Fruit fly (Drosophila melanogaster): Measurements from ENCODE around the gene CG13385.
A peak's percentile ranks its signal among the peaks of the same experiment; 100 is the strongest.

CG13385 gene

dm6 chr2L:8399863-8400598 is 3.6 kb downstream of the CG13385 start, which contains the start of gene CG31898:
CG31898 (plus strand) TSS chr2L:8400421.
- TF ChIP-seq CG8478 (optimal IDR thresholded peaks at IDR 0.05) (no peak), CTCF (optimal IDR thresholded peaks at IDR 0.05) (no peak)

dm6 chr2L:8402928-8403285 is 6.5 kb downstream of the CG13385 start, which contains the start of gene fy:
fy (minus strand) TSS chr2L:8403280.
- TF ChIP-seq CG8478 (optimal IDR thresholded peaks at IDR 0.05) (no peak), CTCF (optimal IDR thresholded peaks at IDR 0.05) (no peak)

- TF ChIP-seq CG8478 (optimal IDR thresholded peaks at IDR 0.05) = no peak
- TF ChIP-seq CTCF (optimal IDR thresholded peaks at IDR 0.05) = peak; percentile 8 to 46
Observed at dm6 chr2L:8403286-8404270, 7.1 kb downstream of the CG13385 start, which contains the start of gene emb. emb (plus strand) TSS chr2L:8403573.

dm6 chr2L:8411530-8411929 is 15.1 kb downstream of the CG13385 start, which contains the start of gene Naglu:
Naglu (minus strand) TSS chr2L:8411868.
- TF ChIP-seq CTCF (optimal IDR thresholded peaks at IDR 0.05) = no peak
- TF ChIP-seq CG8478 (optimal IDR thresholded peaks at IDR 0.05) = no peak

- TF ChIP-seq CG8478 (optimal IDR thresholded peaks at IDR 0.05) (no peak), CTCF (optimal IDR thresholded peaks at IDR 0.05) (no peak)
Observed at dm6 chr2L:8414887-8415883, 18.7 kb downstream of the CG13385 start, which contains the start of the genes CG13398 and Akap200. CG13398 (minus strand) TSS chr2L:8415256. Akap200 (plus strand) TSS chr2L:8415690.

dm6 chr2L:8416350-8417046 is 20.0 kb downstream of the CG13385 start:
- TF ChIP-seq CG8478 (optimal IDR thresholded peaks at IDR 0.05) (no peak), CTCF (optimal IDR thresholded peaks at IDR 0.05) (no peak)

- TF ChIP-seq CTCF (optimal IDR thresholded peaks at IDR 0.05) (no peak), CG8478 (optimal IDR thresholded peaks at IDR 0.05) (no peak)
Observed at dm6 chr2L:8417562-8417961, 21.1 kb downstream of the CG13385 start.

dm6 chr2L:8418113-8418885 is 21.9 kb downstream of the CG13385 start:
- TF ChIP-seq CTCF (optimal IDR thresholded peaks at IDR 0.05) (no peak), CG8478 (optimal IDR thresholded peaks at IDR 0.05) (peak; percentile 23)

- TF ChIP-seq CTCF (optimal IDR thresholded peaks at IDR 0.05) (no peak), CG8478 (optimal IDR thresholded peaks at IDR 0.05) (no peak)
Observed at dm6 chr2L:8419382-8419940, 23.0 kb downstream of the CG13385 start.

- no peak for TF ChIP-seq CG8478 (optimal IDR thresholded peaks at IDR 0.05)
- TF ChIP-seq CTCF (optimal IDR thresholded peaks at IDR 0.05) = no peak
Observed at dm6 chr2L:8420259-8420930, 23.9 kb downstream of the CG13385 start.

- TF ChIP-seq CTCF (optimal IDR thresholded peaks at IDR 0.05) = no peak
- no peak for TF ChIP-seq CG8478 (optimal IDR thresholded peaks at IDR 0.05)
Observed at dm6 chr2L:8421717-8422116, 25.3 kb downstream of the CG13385 start.

- TF ChIP-seq CG8478 (optimal IDR thresholded peaks at IDR 0.05) (no peak), CTCF (optimal IDR thresholded peaks at IDR 0.05) (no peak)
Observed at dm6 chr2L:8423047-8423446, 26.6 kb downstream of the CG13385 start.
